Worm (Caenorhabditis elegans): Measurements from ENCODE around the gene unc-83.

Gene unc-83

ce11 chrV:6461250-6461649 is 3.6 kb upstream of the unc-83 start:
- no peak for TF ChIP-seq dve-1 (tag; optimal IDR thresholded peaks at IDR 0.05)

DNA sequence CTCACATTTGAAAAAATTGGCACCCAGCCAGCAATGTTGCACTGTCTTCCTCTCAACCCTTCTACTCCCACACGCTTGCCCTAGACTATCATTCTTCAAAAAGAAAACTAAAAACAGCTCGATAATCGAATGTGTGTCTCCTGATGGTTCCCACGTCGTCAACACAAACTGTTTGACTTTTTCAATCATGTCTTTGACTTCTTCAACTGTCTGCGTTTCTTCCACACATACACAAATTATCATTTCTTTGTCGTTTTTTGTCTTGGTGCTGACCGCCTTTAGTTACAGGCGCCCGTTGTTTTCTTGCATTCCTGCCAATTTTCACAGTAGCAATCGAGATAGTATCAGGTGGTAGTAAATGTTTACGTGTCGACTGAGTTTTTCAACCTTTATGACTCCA is 2.3 kb upstream of the unc-83 start:
- TF ChIP-seq ceh-22 (tag; optimal IDR thresholded peaks at IDR 0.05) = no peak

- TF ChIP-seq unc-55 (GFP tag; optimal IDR thresholded peaks at IDR 0.05) = peak; percentile 73
- TF ChIP-seq eyg-1 (tag; optimal IDR thresholded peaks at IDR 0.05) = no peak
- no peak for TF ChIP-seq T23F11.4 (GFP tag; optimal IDR thresholded peaks at IDR 0.05)
- no peak for TF ChIP-seq ceh-9 (tag; optimal IDR thresholded peaks at IDR 0.05)
- no peak for TF ChIP-seq tbx-2 (tag; optimal IDR thresholded peaks at IDR 0.05)
- TF ChIP-seq ceh-48 (tag; optimal IDR thresholded peaks at IDR 0.05) = no peak
- TF ChIP-seq sox-4 (tag; optimal IDR thresholded peaks at IDR 0.05) = no peak
Measured at ce11 chrV:6464238-6464637, 627 bp upstream of the unc-83 start.

ce11 chrV:6467676-6468075 is 2.8 kb downstream of the unc-83 start:
- TF ChIP-seq Y22D7AL.16 (tag; optimal IDR thresholded peaks at IDR 0.05) = no peak
- TF ChIP-seq ceh-19 (GFP tag; optimal IDR thresholded peaks at IDR 0.05) = peak; percentile 45

DNA sequence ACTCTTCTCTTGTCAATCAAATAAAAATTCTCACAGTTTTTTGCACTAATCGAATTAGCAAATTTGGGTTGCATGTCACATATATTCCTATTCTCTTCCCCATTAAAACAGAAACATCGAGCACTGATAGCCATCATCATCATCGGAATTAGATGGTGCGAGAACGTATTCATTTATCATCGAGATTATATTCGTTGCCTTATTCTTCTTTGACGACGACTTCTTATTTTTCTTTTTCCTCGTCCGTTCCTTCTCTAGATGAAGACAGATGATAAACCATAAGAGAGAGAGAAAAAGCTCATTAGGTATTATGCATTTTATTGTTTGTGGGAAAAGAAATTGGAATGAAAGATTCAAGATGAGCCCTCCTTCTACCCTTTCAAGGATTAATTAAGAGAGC is 6.3 kb downstream of the unc-83 start:
- no peak for TF ChIP-seq npax-4 (tag; optimal IDR thresholded peaks at IDR 0.05)
- no peak for TF ChIP-seq ceh-9 (tag; optimal IDR thresholded peaks at IDR 0.05)
- no peak for TF ChIP-seq elt-2 (tag; optimal IDR thresholded peaks at IDR 0.05)
- no peak for TF ChIP-seq syd-9 (tag; optimal IDR thresholded peaks at IDR 0.05)
- no peak for TF ChIP-seq gmeb-2 (tag; optimal IDR thresholded peaks at IDR 0.05)
- TF ChIP-seq ceh-24 (tag; optimal IDR thresholded peaks at IDR 0.05) = no peak

ce11 chrV:6476026-6476425 is 11.2 kb downstream of the unc-83 start:
- TF ChIP-seq pqm-1 (tag; optimal IDR thresholded peaks at IDR 0.05) (no peak), pax-1 (tag; optimal IDR thresholded peaks at IDR 0.05) (no peak), fkh-6 (tag; optimal IDR thresholded peaks at IDR 0.05) (no peak), fax-1 (tag; optimal IDR thresholded peaks at IDR 0.05) (no peak), ceh-34 (tag; optimal IDR thresholded peaks at IDR 0.05) (no peak), hlh-13 (GFP tag; optimal IDR thresholded peaks at IDR 0.05) (no peak), tbx-7 (tag; optimal IDR thresholded peaks at IDR 0.05) (no peak), odd-2 (tag; optimal IDR thresholded peaks at IDR 0.05) (no peak), unc-86 (tag; optimal IDR thresholded peaks at IDR 0.05) (no peak)

DNA sequence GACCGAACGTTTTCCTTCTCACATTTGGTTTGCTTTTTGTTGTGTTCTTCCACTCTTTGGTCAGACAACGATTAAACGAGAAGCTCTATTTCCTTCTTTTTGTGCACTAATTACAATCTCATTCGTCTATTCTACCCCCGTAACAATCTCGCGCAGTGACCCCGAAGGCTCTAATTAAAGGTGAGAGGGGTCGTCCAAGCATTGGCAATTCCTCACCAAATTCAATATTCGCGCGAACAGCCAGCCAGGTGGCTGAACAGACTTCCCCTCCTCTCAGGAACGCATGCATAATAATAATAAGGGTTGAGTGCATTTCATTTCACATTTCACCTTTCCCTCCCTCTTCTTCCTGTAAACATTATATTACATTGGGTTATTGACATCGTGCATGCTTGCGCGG is 20.2 kb downstream of the unc-83 start:
- TF ChIP-seq ceh-31 (tag; optimal IDR thresholded peaks at IDR 0.05) = peak; percentile 62
- TF ChIP-seq dmd-4 (tag; optimal IDR thresholded peaks at IDR 0.05; ENCODE audit: borderline replicate concordance) = no peak
- peak; percentile 6 for TF ChIP-seq unc-42 (tag; optimal IDR thresholded peaks at IDR 0.05)
- peak; percentile 14 for TF ChIP-seq ref-2 (tag; optimal IDR thresholded peaks at IDR 0.05)
- TF ChIP-seq hlh-15 (tag; optimal IDR thresholded peaks at IDR 0.05) = no peak
- TF ChIP-seq tbx-2 (tag; optimal IDR thresholded peaks at IDR 0.05) = peak; percentile 45
- no peak for TF ChIP-seq pax-1 (tag; optimal IDR thresholded peaks at IDR 0.05)

DNA sequence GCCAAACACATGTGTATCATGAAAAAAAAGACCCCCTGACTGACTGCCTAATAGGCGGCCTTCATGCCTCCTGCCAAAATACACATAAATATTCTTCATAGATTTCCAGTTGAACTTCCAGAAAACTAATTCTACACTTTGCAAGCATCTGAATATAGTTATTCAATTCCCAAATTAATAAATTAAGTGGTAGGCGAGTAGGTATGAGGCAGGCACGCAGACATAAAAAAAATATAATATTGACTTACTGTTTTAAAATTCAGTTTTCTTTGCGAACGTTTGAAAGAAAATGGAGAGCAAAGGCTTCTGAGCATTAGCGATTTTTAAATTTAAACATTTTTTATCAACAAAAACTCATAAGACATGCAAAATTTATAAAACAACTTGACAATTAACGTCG is 23.0 kb downstream of the unc-83 start:
- TF ChIP-seq syd-9 (tag; optimal IDR thresholded peaks at IDR 0.05) = no peak
- TF ChIP-seq tbx-7 (tag; optimal IDR thresholded peaks at IDR 0.05) = no peak
- no peak for TF ChIP-seq dve-1 (tag; optimal IDR thresholded peaks at IDR 0.05)
- TF ChIP-seq tbx-2 (tag; optimal IDR thresholded peaks at IDR 0.05) = no peak
- no peak for TF ChIP-seq ref-2 (tag; optimal IDR thresholded peaks at IDR 0.05)
- no peak for TF ChIP-seq ceh-19 (GFP tag; optimal IDR thresholded peaks at IDR 0.05)
- TF ChIP-seq sox-4 (tag; optimal IDR thresholded peaks at IDR 0.05) = no peak
- TF ChIP-seq fkh-6 (tag; optimal IDR thresholded peaks at IDR 0.05) = no peak
- TF ChIP-seq pha-2 (tag; optimal IDR thresholded peaks at IDR 0.05) = no peak
- no peak for TF ChIP-seq ceh-14 (tag; optimal IDR thresholded peaks at IDR 0.05)
- no peak for TF ChIP-seq ceh-24 (tag; optimal IDR thresholded peaks at IDR 0.05)
